Fruit fly (Drosophila melanogaster): Measurements from ENCODE around the gene CG33630.

CG33630 gene

dm6 chr3R:10100498-10101196 lies 38.2 kb downstream of the CG33630 start (continued):
- TF ChIP-seq MBD-R2 (GFP tag; IDR thresholded peaks at IDR 0.05), result no peak
- TF ChIP-seq wor (GFP tag; IDR thresholded peaks at IDR 0.05), result no peak
- TF ChIP-seq CG31441 (GFP tag; IDR thresholded peaks at IDR 0.05), result no peak
- peak; percentile 36 for TF ChIP-seq CG12071 (GFP tag; optimal IDR thresholded peaks at IDR 0.05)
- TF ChIP-seq D19B (GFP tag; optimal IDR thresholded peaks at IDR 0.05), result peak; percentile 63
- TF ChIP-seq fru (optimal IDR thresholded peaks at IDR 0.05), result no peak
- TF ChIP-seq aop (GFP tag; IDR thresholded peaks at IDR 0.05), result no peak
- TF ChIP-seq CG6254 (GFP tag; optimal IDR thresholded peaks at IDR 0.05), result no peak
- peak; percentile 52 for TF ChIP-seq bcd (GFP tag; optimal IDR thresholded peaks at IDR 0.05)
- TF ChIP-seq CG16779 (GFP tag; IDR thresholded peaks at IDR 0.05), result no peak
- TF ChIP-seq tap (tag; optimal IDR thresholded peaks at IDR 0.05), result no peak
- TF ChIP-seq bbx (GFP tag; IDR thresholded peaks at IDR 0.05; ENCODE audit: partially characterized antibody), result peak; percentile 35; the same call in 1 of the 2 replicates
- no peak for TF ChIP-seq CG1024 (GFP tag; IDR thresholded peaks at IDR 0.05)
- no peak for TF ChIP-seq CG3726 (GFP tag; IDR thresholded peaks at IDR 0.05)
- peak; percentile 51; the same call in 2 of the 3 replicates for TF ChIP-seq otp (GFP tag; IDR thresholded peaks at IDR 0.05)
- no peak for TF ChIP-seq CG8281 (tag; optimal IDR thresholded peaks at IDR 0.05)
- no peak for TF ChIP-seq run (tag; optimal IDR thresholded peaks at IDR 0.05)
- no peak for TF ChIP-seq CG15479 (GFP tag; optimal IDR thresholded peaks at IDR 0.05)
- no peak for TF ChIP-seq odd (GFP tag; optimal IDR thresholded peaks at IDR 0.05)
- 0 out of 2 replicates have a peak, but pooled peaks have one; percentile 18 for TF ChIP-seq CG4730 (GFP tag; IDR thresholded peaks at IDR 0.05)
- no peak for TF ChIP-seq CG11695 (GFP tag; IDR thresholded peaks at IDR 0.05)
- TF ChIP-seq Side (GFP tag; optimal IDR thresholded peaks at IDR 0.05), result peak; percentile 63
- no peak for TF ChIP-seq Oaz (GFP tag; IDR thresholded peaks at IDR 0.05)
- 0 out of 3 replicates have a peak, but pooled peaks have one; percentile 26 for TF ChIP-seq CG6175 (GFP tag; IDR thresholded peaks at IDR 0.05)
- TF ChIP-seq CG17568 (GFP tag; optimal IDR thresholded peaks at IDR 0.05), result no peak
- TF ChIP-seq cad (GFP tag; optimal IDR thresholded peaks at IDR 0.05), result no peak
- no peak for TF ChIP-seq Jarid2 (GFP tag; optimal IDR thresholded peaks at IDR 0.05)
- TF ChIP-seq CG1792 (GFP tag; optimal IDR thresholded peaks at IDR 0.05), result no peak
- no peak for TF ChIP-seq CG13894 (tag; optimal IDR thresholded peaks at IDR 0.05)
- no peak for TF ChIP-seq CG7357 (GFP tag; IDR thresholded peaks at IDR 0.05)
- TF ChIP-seq CG18476 (GFP tag; optimal IDR thresholded peaks at IDR 0.05), result no peak
- TF ChIP-seq row (GFP tag; IDR thresholded peaks at IDR 0.05), result no peak
- no peak for TF ChIP-seq vnd (GFP tag; IDR thresholded peaks at IDR 0.05; ENCODE audit: partially characterized antibody)
- no peak for TF ChIP-seq en (GFP tag; optimal IDR thresholded peaks at IDR 0.05)
- peak; percentile 28 for TF ChIP-seq Ets97D (GFP tag; optimal IDR thresholded peaks at IDR 0.05)
- TF ChIP-seq CG8944 (GFP tag; optimal IDR thresholded peaks at IDR 0.05), result no peak
- TF ChIP-seq CG10979 (tag; optimal IDR thresholded peaks at IDR 0.05), result no peak
- no peak for TF ChIP-seq CG10274 (GFP tag; optimal IDR thresholded peaks at IDR 0.05)
- no peak for TF ChIP-seq lbe (GFP tag; optimal IDR thresholded peaks at IDR 0.05)
- peak; percentile 81 for TF ChIP-seq Hmr (GFP tag; optimal IDR thresholded peaks at IDR 0.05)
- peak; percentile 45 for TF ChIP-seq CG14441 (GFP tag; IDR thresholded peaks at IDR 0.05)
- TF ChIP-seq peb (GFP tag; IDR thresholded peaks at IDR 0.05), result 0 out of 2 replicates have a peak, but pooled peaks have one; percentile 31
- TF ChIP-seq Tbp (GFP tag; optimal IDR thresholded peaks at IDR 0.05), result no peak
- TF ChIP-seq HmgZ (tag; optimal IDR thresholded peaks at IDR 0.05), result peak; percentile 74
- TF ChIP-seq Nf-YA (GFP tag; IDR thresholded peaks at IDR 0.05), result no peak
- no peak for TF ChIP-seq CG3163 (GFP tag; optimal IDR thresholded peaks at IDR 0.05)
- 0 out of 2 replicates have a peak, but pooled peaks have one; percentile 17 for TF ChIP-seq H2.0 (GFP tag; IDR thresholded peaks at IDR 0.05)
- TF ChIP-seq Mes4 (GFP tag; optimal IDR thresholded peaks at IDR 0.05), result no peak
- no peak for TF ChIP-seq CG2129 (GFP tag; IDR thresholded peaks at IDR 0.05; ENCODE audit: partially characterized antibody)
- TF ChIP-seq shn (GFP tag; optimal IDR thresholded peaks at IDR 0.05), result no peak
- TF ChIP-seq pfk (GFP tag; optimal IDR thresholded peaks at IDR 0.05), result no peak

All from whole organism, embryonic.